Worm (Caenorhabditis elegans): Measurements from ENCODE around the gene fbxa-80.
"Not testable (repeated sequence)": the region's sequence is repeated elsewhere in the genome, so short reads cannot be mapped to it uniquely, and the experiment has no call there.

Gene fbxa-80

ce11 chrIII:1275513-1275912, 39.5 kb downstream of the fbxa-80 start, which contains the start of gene fbxa-30:
Gene fbxa-30, minus strand, starts transcription at chrIII:1275613.
- TF ChIP-seq Y79H2A.3 (GFP tag; conservative IDR thresholded peaks at IDR 0.05) (no peak), nhr-80 (tag; optimal IDR thresholded peaks at IDR 0.05) (peak; percentile 5), egl-44 (GFP tag; IDR thresholded peaks at IDR 0.05) (no peak), cebp-1 (GFP tag; IDR thresholded peaks at IDR 0.05) (no peak), cebp-1 (tag; optimal IDR thresholded peaks at IDR 0.05) (peak; percentile 57), ztf-3 (GFP tag; optimal IDR thresholded peaks at IDR 0.05) (no peak), lin-35 (GFP tag; optimal IDR thresholded peaks at IDR 0.05) (no peak), sea-2 (GFP tag; IDR thresholded peaks at IDR 0.05) (no peak)

DNA sequence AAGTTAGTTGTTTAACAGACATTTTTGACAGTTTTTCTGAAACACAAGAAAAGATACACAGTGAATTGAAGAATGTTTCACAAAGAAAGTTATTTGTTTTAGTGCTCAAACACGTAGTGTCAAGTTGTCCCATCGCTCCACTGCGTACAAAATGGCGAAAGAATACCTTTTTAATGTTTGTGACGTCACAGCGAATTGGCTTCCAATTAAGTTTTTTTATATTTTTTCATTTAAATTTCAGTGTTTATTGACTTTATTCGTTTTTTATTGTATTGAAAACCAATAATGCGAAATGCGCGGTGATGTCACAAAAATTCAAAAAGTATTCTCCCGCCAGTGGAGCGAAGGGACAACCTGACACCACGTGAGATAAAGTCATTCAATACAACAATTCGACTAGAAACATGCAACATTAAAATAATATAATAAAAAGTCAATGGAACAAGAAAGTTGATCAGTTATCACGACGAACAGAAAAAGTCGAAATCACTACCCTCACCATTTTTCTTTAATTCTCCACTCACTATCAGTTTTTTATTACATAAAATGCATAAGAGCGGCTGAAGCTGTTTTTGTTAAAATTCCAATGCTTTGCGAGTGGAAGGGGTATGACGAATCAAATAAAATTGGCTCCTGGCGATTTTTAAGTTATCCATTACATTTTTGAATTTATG, 41.2 kb downstream of the fbxa-80 start, which contains the start of gene fbxa-29:
TSS of gene fbxa-29 (minus strand) at position 51 of the 674 bp plus-strand sequence.
- TF ChIP-seq nfya-1 (tag; optimal IDR thresholded peaks at IDR 0.05; ENCODE audit: borderline replicate concordance, insufficient read depth) (no peak), lsl-1 (GFP tag; optimal IDR thresholded peaks at IDR 0.05) (no peak), nhr-80 (tag; optimal IDR thresholded peaks at IDR 0.05) (peak; percentile 30)

- TF ChIP-seq mel-28 (tag; optimal IDR thresholded peaks at IDR 0.05; ENCODE audit: borderline replicate concordance) (no peak), nhr-80 (tag; optimal IDR thresholded peaks at IDR 0.05) (peak; percentile 45), cebp-2 (GFP tag; IDR thresholded peaks at IDR 0.05) (no peak), B0336.3 (GFP tag; IDR thresholded peaks at IDR 0.05) (no peak), mcd-1 (GFP tag; IDR thresholded peaks at IDR 0.05) (no peak), cebp-1 (GFP tag; IDR thresholded peaks at IDR 0.05) (no peak), cebp-1 (tag; optimal IDR thresholded peaks at IDR 0.05) (peak; percentile 23)
Measured at ce11 chrIII:1271378-1271926, 43.6 kb downstream of the fbxa-80 start, which contains the start of gene fbxa-31. Gene fbxa-31, minus strand, starts transcription at chrIII:1271428.

ce11 chrIII:1269156-1269555, 45.9 kb downstream of the fbxa-80 start, which contains the start of gene fbxa-32:
Gene fbxa-32, minus strand, starts transcription at chrIII:1269256.
- TF ChIP-seq ccch-3 (GFP tag; optimal IDR thresholded peaks at IDR 0.05) (no peak), nhr-80 (tag; optimal IDR thresholded peaks at IDR 0.05) (peak; percentile 36)

- not testable (repeated sequence) for TF ChIP-seq T07F8.4 (tag; optimal IDR thresholded peaks at IDR 0.05); nfyb-1 (GFP tag; IDR thresholded peaks at IDR 0.05); B0336.3 (GFP tag; IDR thresholded peaks at IDR 0.05)
Measured at ce11 chrIII:1266799-1267198, 48.2 kb downstream of the fbxa-80 start, which contains the start of gene fbxa-151. Gene fbxa-151, minus strand, starts transcription at chrIII:1266899.

- TF ChIP-seq K11D2.4 (GFP tag; IDR thresholded peaks at IDR 0.05); snpc-4 (GFP tag; optimal IDR thresholded peaks at IDR 0.05); snpc-4 (tag; optimal IDR thresholded peaks at IDR 0.05); ztf-18 (tag; optimal IDR thresholded peaks at IDR 0.05): not testable (repeated sequence)
Measured at ce11 chrIII:1263692-1264091, 51.3 kb downstream of the fbxa-80 start, which contains the start of gene srz-9. Gene srz-9, plus strand, starts transcription at chrIII:1263992.
